Worm (Caenorhabditis elegans): ENCODE data around the gene tmem-17.

ce11 chrIII:7025839-7026238 lies 44.2 kb upstream of the tmem-17 start:
- TF ChIP-seq tab-1 (GFP tag; IDR thresholded peaks at IDR 0.05) (no peak), flt-1 (GFP tag; IDR thresholded peaks at IDR 0.05) (no peak; the same call in 1 of the 2 replicates), klf-2 (GFP tag; conservative IDR thresholded peaks at IDR 0.05) (no peak), ref-1 (GFP tag; conservative IDR thresholded peaks at IDR 0.05) (no peak), ztf-29 (GFP tag; IDR thresholded peaks at IDR 0.05) (no peak), med-1 (GFP tag; optimal IDR thresholded peaks at IDR 0.05; ENCODE audit: insufficient read depth) (no peak), ztf-23 (GFP tag; IDR thresholded peaks at IDR 0.05) (no peak), T22C8.4 (GFP tag; IDR thresholded peaks at IDR 0.05) (no peak), cog-1 (tag; optimal IDR thresholded peaks at IDR 0.05) (no peak)
